Worm (Caenorhabditis elegans): Measurements from ENCODE around the gene B0244.6.

- no peak for TF ChIP-seq tra-4 (tag; optimal IDR thresholded peaks at IDR 0.05)
- no peak for TF ChIP-seq hnd-1 (tag; optimal IDR thresholded peaks at IDR 0.05)
- no peak for TF ChIP-seq ama-1 (optimal IDR thresholded peaks at IDR 0.05)
- no peak for TF ChIP-seq ets-7 (tag; optimal IDR thresholded peaks at IDR 0.05)
These were observed 31.7 kb upstream of the B0244.6 start, which contains the start of gene rpl-23 for ce11 chrIII:5706077-5706627.

Measured in whole organism, early embryonic.